Fruit fly (Drosophila melanogaster): Measurements from ENCODE around the gene Gem4c.

Gem4c gene

DNA sequence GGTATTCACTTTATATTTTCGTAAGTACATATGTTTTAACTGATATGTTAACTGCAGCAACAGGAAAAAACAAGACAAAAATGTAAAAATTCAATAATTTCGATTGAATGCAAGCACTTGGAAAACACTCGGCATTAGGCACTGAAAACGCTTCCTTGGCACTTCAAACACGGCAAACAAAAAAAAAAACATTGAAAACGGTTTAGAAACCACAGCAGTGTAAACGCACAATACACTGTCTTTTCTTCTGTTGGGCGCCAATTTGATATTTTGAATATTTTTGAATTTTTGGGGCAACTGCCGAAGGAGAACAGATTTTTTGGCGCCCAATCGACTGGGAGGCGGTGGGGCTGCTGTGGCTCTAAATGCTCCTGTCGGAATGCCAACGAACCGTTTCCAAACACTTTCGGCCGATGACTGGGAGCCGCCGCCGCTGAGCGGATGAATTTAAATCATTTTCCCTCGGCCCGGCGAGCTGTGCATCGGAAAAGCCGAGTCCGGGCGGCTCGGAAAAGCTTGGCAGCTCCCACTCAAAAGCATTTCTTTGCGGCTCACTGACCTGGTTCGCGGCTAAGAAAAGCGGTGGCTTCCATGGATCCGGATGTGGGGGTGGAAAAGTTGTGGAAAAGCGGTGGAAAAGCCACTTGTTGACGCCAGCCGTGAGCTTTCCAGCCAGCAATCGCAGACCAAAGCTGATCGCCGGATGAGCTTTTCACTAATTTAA lies 14.2 kb upstream of the Gem4c start, which contains the start of gene CG42541:
TSS of gene CG42541 (minus strand) at position 51 of the 724 bp plus-strand sequence.
- TF ChIP-seq mam (GFP tag; optimal IDR thresholded peaks at IDR 0.05), result no peak
- no peak for TF ChIP-seq CG2202 (tag; optimal IDR thresholded peaks at IDR 0.05)
- TF ChIP-seq pzg (GFP tag; optimal IDR thresholded peaks at IDR 0.05), result peak; percentile 18
- TF ChIP-seq CG10209 (GFP tag; optimal IDR thresholded peaks at IDR 0.05), result no peak
- no peak for TF ChIP-seq E2f1 (GFP tag; IDR thresholded peaks at IDR 0.05)
- no peak for TF ChIP-seq Scr (GFP tag; IDR thresholded peaks at IDR 0.05; ENCODE audit: partially characterized antibody)
- no peak for TF ChIP-seq CG13123 (GFP tag; optimal IDR thresholded peaks at IDR 0.05)
- peak; percentile 97 for TF ChIP-seq scrt (GFP tag; optimal IDR thresholded peaks at IDR 0.05)
- TF ChIP-seq al (GFP tag; IDR thresholded peaks at IDR 0.05), result no peak
- TF ChIP-seq insv (GFP tag; optimal IDR thresholded peaks at IDR 0.05), result no peak
- no peak for TF ChIP-seq Trl (optimal IDR thresholded peaks at IDR 0.05)
- no peak for TF ChIP-seq Trl (GFP tag; optimal IDR thresholded peaks at IDR 0.05)
- TF ChIP-seq CG2889 (GFP tag; IDR thresholded peaks at IDR 0.05), result no peak
- no peak for TF ChIP-seq CG11695 (GFP tag; IDR thresholded peaks at IDR 0.05)
- no peak for TF ChIP-seq ash1 (GFP tag; optimal IDR thresholded peaks at IDR 0.05)
- no peak for TF ChIP-seq nom (GFP tag; optimal IDR thresholded peaks at IDR 0.05)
- no peak for TF ChIP-seq CG2712 (tag; optimal IDR thresholded peaks at IDR 0.05)
- no peak for TF ChIP-seq CG8089 (GFP tag; optimal IDR thresholded peaks at IDR 0.05)
- no peak for TF ChIP-seq CG7357 (GFP tag; IDR thresholded peaks at IDR 0.05)
- no peak for TF ChIP-seq ro (GFP tag; IDR thresholded peaks at IDR 0.05)
- TF ChIP-seq croc (GFP tag; conservative IDR thresholded peaks at IDR 0.05), result no peak
- TF ChIP-seq Med (GFP tag), result peak; percentile 68
- no peak for TF ChIP-seq br (optimal IDR thresholded peaks at IDR 0.05)
- TF ChIP-seq Tbp (GFP tag; optimal IDR thresholded peaks at IDR 0.05), result no peak
- TF ChIP-seq Abd-B (GFP tag; optimal IDR thresholded peaks at IDR 0.05), result no peak
- TF ChIP-seq CG15269 (tag; optimal IDR thresholded peaks at IDR 0.05), result no peak
- TF ChIP-seq ATbp (GFP tag; optimal IDR thresholded peaks at IDR 0.05), result no peak
- TF ChIP-seq CG13894 (tag; optimal IDR thresholded peaks at IDR 0.05), result peak; percentile 13
- no peak for TF ChIP-seq unpg (GFP tag; optimal IDR thresholded peaks at IDR 0.05)
- no peak for TF ChIP-seq TFAM (GFP tag; optimal IDR thresholded peaks at IDR 0.05)
- TF ChIP-seq CG6791 (GFP tag; IDR thresholded peaks at IDR 0.05; ENCODE audit: partially characterized antibody), result no peak
- no peak for TF ChIP-seq bigmax (GFP tag; optimal IDR thresholded peaks at IDR 0.05)
- TF ChIP-seq seq (GFP tag; IDR thresholded peaks at IDR 0.05), result peak; percentile 25; the same call in 1 of the 2 replicates
- no peak for TF ChIP-seq z (GFP tag; IDR thresholded peaks at IDR 0.05)
- no peak for TF ChIP-seq wor (GFP tag; IDR thresholded peaks at IDR 0.05)
- no peak for TF ChIP-seq tgo (GFP tag; IDR thresholded peaks at IDR 0.05)
- no peak for TF ChIP-seq ac (GFP tag; optimal IDR thresholded peaks at IDR 0.05)
- 0 out of 2 replicates have a peak, but pooled peaks have one; percentile 23 for TF ChIP-seq unc-4 (GFP tag; IDR thresholded peaks at IDR 0.05; ENCODE audit: partially characterized antibody)
- no peak for TF ChIP-seq CG4328 (GFP tag; optimal IDR thresholded peaks at IDR 0.05)
- no peak for TF ChIP-seq CG16863 (GFP tag; optimal IDR thresholded peaks at IDR 0.05)
- no peak for TF ChIP-seq CG12391 (tag; optimal IDR thresholded peaks at IDR 0.05)
- TF ChIP-seq klu (GFP tag; IDR thresholded peaks at IDR 0.05), result no peak
- no peak for TF ChIP-seq fd3F (GFP tag; optimal IDR thresholded peaks at IDR 0.05)
- TF ChIP-seq crc (GFP tag; optimal IDR thresholded peaks at IDR 0.05), result no peak
- no peak for TF ChIP-seq HmgZ (tag; optimal IDR thresholded peaks at IDR 0.05)
- no peak for TF ChIP-seq sob (GFP tag; IDR thresholded peaks at IDR 0.05)
- TF ChIP-seq CG10267 (tag; optimal IDR thresholded peaks at IDR 0.05), result no peak
- no peak for TF ChIP-seq jumu (GFP tag; optimal IDR thresholded peaks at IDR 0.05)
- TF ChIP-seq Bgb (GFP tag; IDR thresholded peaks at IDR 0.05; ENCODE audit: partially characterized antibody), result no peak
- no peak for TF ChIP-seq CG7556 (GFP tag; optimal IDR thresholded peaks at IDR 0.05)
- no peak for TF ChIP-seq grau (tag; optimal IDR thresholded peaks at IDR 0.05)
